Worm (Caenorhabditis elegans): ENCODE results near the gene F42A10.7.
A peak's percentile ranks its signal among the peaks of the same experiment; 100 is the strongest.

Gene F42A10.7

DNA sequence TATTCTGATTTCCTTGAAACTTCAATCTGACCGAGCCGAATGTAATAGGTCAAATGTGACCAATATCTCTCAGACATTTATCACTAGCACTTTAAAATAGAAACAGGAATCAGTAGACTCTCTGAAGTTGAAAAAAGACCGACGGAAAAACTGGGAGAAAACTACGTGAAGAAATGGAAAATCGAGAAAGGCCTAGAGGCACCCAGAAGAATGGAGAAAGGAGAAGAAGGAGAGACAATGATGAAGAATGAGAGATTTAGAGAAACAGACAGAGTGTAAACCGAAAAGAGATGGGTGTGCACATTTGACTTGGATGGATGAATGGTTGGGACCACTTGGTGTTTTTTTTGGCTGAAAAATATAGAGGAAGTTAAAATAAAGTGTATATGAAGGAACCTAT lies 8.4 kb downstream of the F42A10.7 start (continued):
- TF ChIP-seq fos-1 (tag; optimal IDR thresholded peaks at IDR 0.05) (no peak), mdl-1 (tag; optimal IDR thresholded peaks at IDR 0.05) (peak in 1 of 2 experiments; percentile 2), snpc-4 (tag; optimal IDR thresholded peaks at IDR 0.05) (no peak), nhr-11 (tag; optimal IDR thresholded peaks at IDR 0.05) (peak; percentile 86), hmg-1.1 (GFP tag; IDR thresholded peaks at IDR 0.05) (peak; percentile 68), hif-1 (tag; optimal IDR thresholded peaks at IDR 0.05) (peak in 1 of 2 experiments; percentile 95), aha-1 (tag) (peak; percentile 51), nhr-48 (tag; optimal IDR thresholded peaks at IDR 0.05) (peak; percentile 22)

DNA sequence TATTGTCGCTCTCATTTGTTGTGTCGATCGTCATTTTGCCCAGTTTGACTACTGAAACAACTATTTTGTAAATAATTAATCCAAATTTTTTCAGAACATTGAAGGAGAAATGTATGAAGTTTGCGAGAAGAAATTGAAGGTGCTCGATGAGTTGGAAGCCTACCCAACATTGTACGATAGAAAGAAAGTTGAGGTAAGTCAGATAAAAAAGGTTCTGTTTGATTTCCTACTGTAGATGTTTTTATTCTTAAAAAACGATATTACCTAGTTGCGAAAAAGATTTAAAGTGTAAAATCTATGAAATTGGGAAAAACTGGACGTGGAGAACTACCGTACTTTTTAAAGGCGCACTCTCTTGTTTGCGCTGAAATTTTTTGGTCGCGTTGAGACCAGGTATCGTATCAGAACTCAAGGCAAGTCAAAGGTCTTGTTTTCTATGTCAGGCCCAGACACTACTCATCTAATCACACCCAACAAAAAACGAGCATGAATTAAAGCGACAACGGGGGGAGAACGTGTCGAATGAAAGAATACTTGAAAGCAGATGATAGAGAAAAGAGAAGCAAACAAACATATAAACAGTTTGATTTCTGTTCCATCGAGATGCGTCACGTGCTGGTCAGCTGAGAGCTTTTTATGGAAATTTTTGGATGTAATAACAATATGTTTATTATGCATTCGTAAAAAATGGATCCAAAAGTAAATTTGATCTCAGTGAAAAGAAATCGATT lies 9.8 kb downstream of the F42A10.7 start, which contains the start of gene efk-1:
Gene efk-1, minus strand, starts transcription at position 51 of the 731 bp plus-strand sequence.
- TF ChIP-seq dve-1 (tag; optimal IDR thresholded peaks at IDR 0.05; ENCODE audit: insufficient read depth) = peak; percentile 82
- no peak for TF ChIP-seq ceh-20 (GFP tag; IDR thresholded peaks at IDR 0.05)
- TF ChIP-seq ces-1 (GFP tag; optimal IDR thresholded peaks at IDR 0.05) = no peak
- no peak for TF ChIP-seq sdz-12 (GFP tag; optimal IDR thresholded peaks at IDR 0.05)
- no peak for TF ChIP-seq unc-130 (GFP tag; optimal IDR thresholded peaks at IDR 0.05)
- no peak for TF ChIP-seq aly-2 (tag; optimal IDR thresholded peaks at IDR 0.05)
- peak; percentile 33; the same call in 1 of the 2 replicates for TF ChIP-seq dmd-6 (GFP tag; IDR thresholded peaks at IDR 0.05)
- TF ChIP-seq nhr-10 (tag; optimal IDR thresholded peaks at IDR 0.05) = no peak
- TF ChIP-seq Y75B8A.6 (GFP tag; IDR thresholded peaks at IDR 0.05) = no peak
- no peak for TF ChIP-seq daf-16 (GFP tag; optimal IDR thresholded peaks at IDR 0.05)
- TF ChIP-seq daf-16 (tag; optimal IDR thresholded peaks at IDR 0.05) = peak; percentile 91
- no peak for TF ChIP-seq zip-2 (tag; optimal IDR thresholded peaks at IDR 0.05)
- peak; percentile 20 for TF ChIP-seq nhr-11 (tag; optimal IDR thresholded peaks at IDR 0.05)
- TF ChIP-seq attf-4 (tag; optimal IDR thresholded peaks at IDR 0.05) = no peak
- TF ChIP-seq nhr-77 (tag; optimal IDR thresholded peaks at IDR 0.05) = peak; percentile 53
- no peak for TF ChIP-seq egl-27 (tag; optimal IDR thresholded peaks at IDR 0.05)
- peak; percentile 20 for TF ChIP-seq mep-1 (tag; optimal IDR thresholded peaks at IDR 0.05)
- TF ChIP-seq dmd-9 (GFP tag; IDR thresholded peaks at IDR 0.05) = no peak
- TF ChIP-seq madf-9 (GFP tag; conservative IDR thresholded peaks at IDR 0.05) = no peak
- no peak for TF ChIP-seq zfp-3 (GFP tag; conservative IDR thresholded peaks at IDR 0.05)
- peak; percentile 79 for TF ChIP-seq hlh-11 (tag; optimal IDR thresholded peaks at IDR 0.05)
- no peak for TF ChIP-seq ceh-62 (tag; optimal IDR thresholded peaks at IDR 0.05)
- TF ChIP-seq vab-7 (GFP tag; IDR thresholded peaks at IDR 0.05) = no peak
- 0 out of 2 replicates have a peak, but pooled peaks have one; percentile 17 for TF ChIP-seq lin-1 (GFP tag; IDR thresholded peaks at IDR 0.05)
- no peak for TF ChIP-seq ZK337.2 (GFP tag; IDR thresholded peaks at IDR 0.05)
- peak; percentile 6 for TF ChIP-seq ama-1 (optimal IDR thresholded peaks at IDR 0.05)
- TF ChIP-seq lin-29 (GFP tag; IDR thresholded peaks at IDR 0.05) = no peak
- no peak for TF ChIP-seq php-3 (GFP tag; IDR thresholded peaks at IDR 0.05)
- peak in 1 of 2 experiments; percentile 34 for TF ChIP-seq lsy-2 (tag; optimal IDR thresholded peaks at IDR 0.05)
- TF ChIP-seq R02D3.7 (tag; optimal IDR thresholded peaks at IDR 0.05) = no peak
- no peak for TF ChIP-seq lin-13 (GFP tag; optimal IDR thresholded peaks at IDR 0.05)
- TF ChIP-seq unc-62 (GFP tag; optimal IDR thresholded peaks at IDR 0.05 in 1 of 2) = no peak
- no peak for TF ChIP-seq unc-62 (tag; optimal IDR thresholded peaks at IDR 0.05)
- peak; percentile 42 for TF ChIP-seq nhr-28 (tag; optimal IDR thresholded peaks at IDR 0.05)
- TF ChIP-seq mdl-1 (tag; optimal IDR thresholded peaks at IDR 0.05) = peak in 1 of 2 experiments; percentile 37
- no peak for TF ChIP-seq egl-43 (GFP tag; IDR thresholded peaks at IDR 0.05)
- no peak for TF ChIP-seq saeg-2 (GFP tag; IDR thresholded peaks at IDR 0.05)
- no peak for TF ChIP-seq Y5F2A.4 (GFP tag; optimal IDR thresholded peaks at IDR 0.05)
- no peak for TF ChIP-seq ctbp-1 (GFP tag; IDR thresholded peaks at IDR 0.05)
- TF ChIP-seq hif-1 (tag; optimal IDR thresholded peaks at IDR 0.05) = peak; percentile 56 to 97
- peak; percentile 94 for TF ChIP-seq aha-1 (tag)
- TF ChIP-seq hlh-30 (tag; optimal IDR thresholded peaks at IDR 0.05; ENCODE audit: insufficient read depth) = peak; percentile 82
- TF ChIP-seq mdt-29 (GFP tag; IDR thresholded peaks at IDR 0.05) = 0 out of 2 replicates have a peak, but pooled peaks have one; percentile 22
- no peak for TF ChIP-seq madf-5 (GFP tag; IDR thresholded peaks at IDR 0.05)
- TF ChIP-seq zip-11 (GFP tag; IDR thresholded peaks at IDR 0.05) = no peak
